Fruit fly (Drosophila melanogaster) whole organism, embryonic: ENCODE measurements around the gene BckdhA.

Source experiments
- B-H1 ChIP-seq: fragments of 200-800 bp; sonication (Bioruptor generic); IDR thresholded peaks from 3 replicates; pipeline ENCODE4 v1.3.6; 2022; ENCODE audit warnings: missing biosample characterization, missing genetic modification characterization
- Bgb ChIP-seq: fragments of 200-800 bp; sonication (Bioruptor generic); IDR thresholded peaks from 2 replicates; pipeline ENCODE4 v1.3.6; 2022; ENCODE audit warnings: missing biosample characterization, missing genetic modification characterization; ENCODE audit not compliant: partially characterized antibody
- Blimp-1 ChIP-seq: fragments of 200-800 bp; sonication (Bioruptor generic); optimal IDR thresholded peaks from 3 replicates; lab custom pipeline; 2018; ENCODE audit warnings: missing biosample characterization, missing genetic modification characterization, mild to moderate bottlenecking, moderate library complexity, missing genetic modification reagents
- CG1024 ChIP-seq: fragments of 200-800 bp; sonication (Bioruptor generic); IDR thresholded peaks from 2 replicates; pipeline ENCODE4 v1.3.6; 2022; ENCODE audit warnings: missing biosample characterization, missing genetic modification characterization
- CG10543 ChIP-seq: fragments of 200-800 bp; sonication (Bioruptor generic); optimal IDR thresholded peaks from 3 replicates; lab custom pipeline; 2017; ENCODE audit warnings: missing biosample characterization, mild to moderate bottlenecking, missing genetic modification characterization, moderate library complexity
- CG1529 ChIP-seq: fragments of 200-800 bp; sonication (Bioruptor generic); optimal IDR thresholded peaks from 3 replicates; lab custom pipeline; 2018; ENCODE audit warnings: missing biosample characterization, missing genetic modification characterization
- CG18764 ChIP-seq: fragments of 200-800 bp; sonication (Bioruptor generic); optimal IDR thresholded peaks from 3 replicates; lab custom pipeline; 2016; ENCODE audit warnings: missing biosample characterization, missing genetic modification characterization
- CG2116 ChIP-seq: fragments of 200-800 bp; sonication (Bioruptor generic); optimal IDR thresholded peaks from 3 replicates; lab custom pipeline; 2018; ENCODE audit warnings: missing biosample characterization, mild to moderate bottlenecking, missing genetic modification characterization
- CG3065 ChIP-seq: fragments of 200-800 bp; sonication (Bioruptor generic); optimal IDR thresholded peaks from 2 replicates; lab custom pipeline; 2016; ENCODE audit warnings: missing biosample characterization, missing genetic modification characterization
- CG4282 ChIP-seq: fragments of 200-800 bp; sonication (Bioruptor generic); optimal IDR thresholded peaks from 2 replicates; lab custom pipeline; 2016; ENCODE audit warnings: missing biosample characterization, missing genetic modification characterization
- CG4404 ChIP-seq: fragments of 200-800 bp; sonication (Bioruptor generic); IDR thresholded peaks from 2 replicates; pipeline ENCODE4 v1.3.6; 2022; ENCODE audit warnings: missing biosample characterization, missing genetic modification characterization
- CG4820 ChIP-seq: fragments of 200-800 bp; sonication (Bioruptor generic); optimal IDR thresholded peaks from 3 replicates; lab custom pipeline; 2016; ENCODE audit warnings: missing biosample characterization, missing genetic modification characterization
- CG6813 ChIP-seq: fragments of 200-800 bp; sonication (Bioruptor generic); optimal IDR thresholded peaks from 2 replicates; lab custom pipeline; 2017; ENCODE audit warnings: missing biosample characterization, missing genetic modification characterization, mild to moderate bottlenecking, moderate library complexity, missing genetic modification reagents
- CG9727 ChIP-seq: fragments of 200-800 bp; sonication (Bioruptor generic); optimal IDR thresholded peaks from 3 replicates; lab custom pipeline; 2017; ENCODE audit warnings: missing biosample characterization, mild to moderate bottlenecking, missing genetic modification characterization
- D19B ChIP-seq: fragments of 200-800 bp; sonication (Bioruptor generic); optimal IDR thresholded peaks from 2 replicates; lab custom pipeline; 2017; ENCODE audit warnings: missing biosample characterization, mild to moderate bottlenecking, missing genetic modification characterization
- Dbx ChIP-seq: fragments of 200-800 bp; sonication (Bioruptor generic); IDR thresholded peaks from 3 replicates; pipeline ENCODE4 v1.3.6; 2022; ENCODE audit warnings: missing biosample characterization, missing genetic modification characterization
- Deaf1 ChIP-seq: fragments of 200-800 bp; optimal IDR thresholded peaks from 3 replicates; lab custom pipeline; 2019; ENCODE audit warnings: missing biosample characterization, mild to moderate bottlenecking, missing genetic modification characterization, moderate library complexity
- Dek ChIP-seq: fragments of 200-800 bp; sonication (Bioruptor generic); optimal IDR thresholded peaks from 3 replicates; lab custom pipeline; 2019; ENCODE audit warnings: missing biosample characterization, mild to moderate bottlenecking, missing genetic modification characterization, moderate library complexity
- Elba2 ChIP-seq: fragments of 200-800 bp; sonication (Bioruptor generic); optimal IDR thresholded peaks from 3 replicates; lab custom pipeline; 2016; ENCODE audit warnings: missing biosample characterization, missing genetic modification characterization
- Fer3 ChIP-seq: fragments of 200-800 bp; sonication (Bioruptor generic); optimal IDR thresholded peaks from 2 replicates; lab custom pipeline; 2018; ENCODE audit warnings: missing biosample characterization, mild to moderate bottlenecking, missing genetic modification characterization, moderate library complexity
- GATAe ChIP-seq: fragments of 200-800 bp; sonication (Bioruptor generic); conservative IDR thresholded peaks from 2 replicates; pipeline ENCODE4 v1.3.6; 2022; ENCODE audit warnings: missing biosample characterization, missing genetic modification characterization
- HHEX ChIP-seq: fragments of 200-800 bp; sonication (Bioruptor generic); optimal IDR thresholded peaks from 3 replicates; lab custom pipeline; 2017; ENCODE audit warnings: missing biosample characterization, mild to moderate bottlenecking, missing genetic modification characterization, missing genetic modification reagents
- HmgZ ChIP-seq: fragments of 200-800 bp; sonication (Bioruptor generic); optimal IDR thresholded peaks from 2 replicates; lab custom pipeline; 2018; ENCODE audit warnings: missing biosample characterization, mild to moderate bottlenecking, missing genetic modification characterization
- Jarid2 ChIP-seq: fragments of 200-800 bp; sonication (Bioruptor generic); optimal IDR thresholded peaks from 3 replicates; lab custom pipeline; 2017; ENCODE audit warnings: mild to moderate bottlenecking, missing biosample characterization, missing genetic modification reagents, missing genetic modification characterization
- Lim3 ChIP-seq: fragments of 200-800 bp; sonication (Bioruptor generic); IDR thresholded peaks from 2 replicates; pipeline ENCODE4 v1.3.6; 2022; ENCODE audit warnings: missing biosample characterization, missing genetic modification characterization
- Mad ChIP-seq: fragments of 200-800 bp; sonication (Bioruptor generic); optimal IDR thresholded peaks from 2 replicates; lab custom pipeline; 2016; ENCODE audit warnings: missing biosample characterization, missing genetic modification characterization
- Mes4 ChIP-seq: fragments of 200-800 bp; sonication (Bioruptor generic); optimal IDR thresholded peaks from 2 replicates; lab custom pipeline; 2016; ENCODE audit warnings: missing biosample characterization, missing genetic modification characterization
- NK7.1 ChIP-seq: fragments of 200-800 bp; sonication (Bioruptor generic); optimal IDR thresholded peaks from 3 replicates; lab custom pipeline; 2016; ENCODE audit warnings: missing biosample characterization, missing genetic modification characterization
- TFAM ChIP-seq: fragments of 200-800 bp; sonication (Bioruptor generic); optimal IDR thresholded peaks from 2 replicates; lab custom pipeline; 2017; ENCODE audit warnings: missing biosample characterization, missing genetic modification characterization, inconsistent platforms
- Usf ChIP-seq: fragments of 200-800 bp; sonication (Bioruptor generic); optimal IDR thresholded peaks from 2 replicates; lab custom pipeline; 2017; ENCODE audit warnings: missing genotype, missing biosample characterization, missing genetic modification characterization
- abd-A ChIP-seq: fragments of 200-800 bp; sonication (Bioruptor generic); optimal IDR thresholded peaks from 3 replicates; lab custom pipeline; 2019; ENCODE audit warnings: missing biosample characterization, mild to moderate bottlenecking, missing genetic modification characterization, moderate library complexity
- aop ChIP-seq: fragments of 200-800 bp; sonication (Bioruptor generic); IDR thresholded peaks from 2 replicates; pipeline ENCODE4 v1.3.6; 2022; ENCODE audit warnings: missing biosample characterization, missing genetic modification characterization
- bigmax ChIP-seq: fragments of 200-800 bp; sonication (Bioruptor generic); optimal IDR thresholded peaks from 2 replicates; lab custom pipeline; 2018; ENCODE audit warnings: missing biosample characterization, mild to moderate bottlenecking, missing genetic modification characterization
- corto ChIP-seq: fragments of 200-800 bp; sonication (Bioruptor generic); optimal IDR thresholded peaks from 2 replicates; lab custom pipeline; 2016; ENCODE audit warnings: missing biosample characterization, mild to moderate bottlenecking, missing genetic modification characterization, moderate library complexity
- eve ChIP-seq, 2 experiments: fragments of >200 bp; optimal IDR thresholded peaks; 2 replicates each; lab custom pipeline; 2017; ENCODE audit warnings: missing biosample characterization in 2 of 2, missing genetic modification characterization in 2 of 2
- grn ChIP-seq: fragments of 200-800 bp; sonication (Bioruptor generic); optimal IDR thresholded peaks from 3 replicates; lab custom pipeline; 2017; ENCODE audit warnings: missing biosample characterization, missing genetic modification characterization
- gsb ChIP-seq: fragments of 200-800 bp; sonication (Bioruptor generic); IDR thresholded peaks from 2 replicates; pipeline ENCODE4 v1.3.6; 2022; ENCODE audit warnings: missing biosample characterization, missing genetic modification characterization
- her ChIP-seq: fragments of 200-800 bp; sonication (Bioruptor generic); optimal IDR thresholded peaks from 2 replicates; lab custom pipeline; 2016; ENCODE audit warnings: missing biosample characterization, missing genetic modification characterization
- ken ChIP-seq: fragments of 200-800 bp; sonication (Bioruptor generic); IDR thresholded peaks from 3 replicates; pipeline ENCODE4 v1.3.6; 2022; ENCODE audit warnings: missing biosample characterization, missing genetic modification characterization
- knrl ChIP-seq: fragments of 200-800 bp; sonication (Bioruptor generic); IDR thresholded peaks from 3 replicates; pipeline ENCODE4 v1.3.6; 2022; ENCODE audit warnings: missing biosample characterization, missing genetic modification characterization; ENCODE audit not compliant: partially characterized antibody
- lab ChIP-seq: fragments of 200-800 bp; sonication (Bioruptor generic); optimal IDR thresholded peaks from 3 replicates; lab custom pipeline; 2017; ENCODE audit warnings: missing biosample characterization, missing genetic modification characterization, mild to moderate bottlenecking, moderate library complexity, missing genetic modification reagents
- luna ChIP-seq: fragments of 200-800 bp; sonication (Bioruptor generic); optimal IDR thresholded peaks from 2 replicates; lab custom pipeline; 2016; ENCODE audit warnings: missing biosample characterization, missing genetic modification characterization
- mam ChIP-seq: fragments of 200-800 bp; sonication (Bioruptor generic); optimal IDR thresholded peaks from 3 replicates; lab custom pipeline; 2016; ENCODE audit warnings: missing biosample characterization, missing genetic modification characterization
- mirr ChIP-seq: fragments of 200-800 bp; sonication (Bioruptor generic); optimal IDR thresholded peaks from 3 replicates; lab custom pipeline; 2018; ENCODE audit warnings: missing biosample characterization, mild to moderate bottlenecking, missing genetic modification characterization
- nau ChIP-seq: fragments of 200-800 bp; sonication (Bioruptor generic); optimal IDR thresholded peaks from 3 replicates; lab custom pipeline; 2017; ENCODE audit warnings: missing biosample characterization, mild to moderate bottlenecking, missing genetic modification characterization, missing genetic modification reagents
- odd ChIP-seq: fragments of 200-800 bp; sonication (Bioruptor generic); optimal IDR thresholded peaks from 2 replicates; lab custom pipeline; 2017; ENCODE audit warnings: missing biosample characterization, mild to moderate bottlenecking, missing genetic modification characterization
- onecut ChIP-seq: fragments of 200-800 bp; sonication (Bioruptor generic); IDR thresholded peaks from 2 replicates; pipeline ENCODE4 v1.3.6; 2022; ENCODE audit warnings: missing biosample characterization, missing genetic modification characterization
- pfk ChIP-seq: fragments of 200-800 bp; sonication (Bioruptor generic); optimal IDR thresholded peaks from 2 replicates; lab custom pipeline; 2018; ENCODE audit warnings: missing biosample characterization, mild to moderate bottlenecking, missing genetic modification characterization, moderate library complexity
- run ChIP-seq: fragments of 200-800 bp; sonication (Bioruptor generic); optimal IDR thresholded peaks from 3 replicates; lab custom pipeline; 2018; ENCODE audit warnings: missing biosample characterization, mild to moderate bottlenecking, missing genetic modification characterization
- wdn ChIP-seq: fragments of 200-800 bp; sonication (Bioruptor generic); IDR thresholded peaks from 2 replicates; pipeline ENCODE4 v1.3.6; 2022; ENCODE audit warnings: missing biosample characterization, missing genetic modification characterization

Gene BckdhA

DNA sequence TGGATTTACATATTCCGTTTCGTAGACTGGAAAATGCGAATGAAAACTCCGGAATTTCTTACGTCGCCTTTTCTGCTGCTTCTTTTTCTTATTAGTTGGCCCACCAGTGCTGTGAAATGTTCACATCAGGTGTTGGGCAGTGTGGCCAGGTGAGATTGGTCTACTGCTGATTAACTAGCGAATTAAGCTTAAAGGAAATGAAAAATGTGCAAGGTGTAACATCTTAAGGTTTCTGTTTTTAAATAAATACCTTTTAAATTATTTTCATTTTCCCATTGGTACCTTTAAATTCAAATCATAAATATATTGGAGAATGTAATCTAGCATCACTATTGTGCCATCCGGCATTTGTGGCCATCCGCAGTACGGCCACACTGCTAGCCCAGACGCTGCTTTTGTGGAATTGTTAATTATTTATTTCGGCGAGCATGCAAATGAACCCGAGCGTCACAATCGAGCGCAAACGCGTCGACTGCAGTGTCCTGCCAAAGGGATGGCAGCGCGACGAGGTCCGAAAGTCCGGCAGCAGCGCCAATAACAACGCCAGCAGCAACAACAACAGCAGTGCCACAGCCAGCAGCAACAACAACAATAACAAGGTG, 3.9 kb downstream of the BckdhA start, which contains the start of the genes AP-1mu and MBD-like (continued):
- TF ChIP-seq D19B (no peak), lab (GFP tag; lab: Kevin White, UChicago) (peak; percentile 61), run (tag; lab: Kevin White, UChicago) (no peak), CG3065 (no peak), Lim3 (GFP tag; lab: Robert Waterston, UW) (no peak), corto (GFP tag; lab: Kevin White, UChicago) (no peak), Fer3 (tag; lab: Kevin White, UChicago) (peak; percentile 53), Jarid2 (no peak), CG4820 (GFP tag; lab: Kevin White, UChicago) (peak; percentile 59), B-H1 (GFP tag; lab: Robert Waterston, UW) (peak; percentile 47; the same call in 2 of the 3 replicates), knrl (peak; percentile 42; the same call in 1 of the 3 replicates), eve (GFP tag; optimal IDR thresholded peaks at IDR 0.05; lab: Kevin White, UChicago) (no peak), Elba2 (peak; percentile 99), her (GFP tag; lab: Kevin White, UChicago) (peak; percentile 9), odd (GFP tag; lab: Kevin White, UChicago) (no peak), CG18764 (GFP tag; lab: Kevin White, UChicago) (peak; percentile 28), wdn (GFP tag; lab: Robert Waterston, UW) (no peak), CG4404 (peak; percentile 73), Mes4 (GFP tag; lab: Kevin White, UChicago) (peak; percentile 31), TFAM (GFP tag; lab: Kevin White, UChicago) (no peak), CG9727 (peak; percentile 72), HHEX (GFP tag; lab: Kevin White, UChicago) (peak; percentile 45), CG10543 (GFP tag; lab: Kevin White, UChicago) (peak; percentile 64), luna (GFP tag; lab: Kevin White, UChicago) (peak; percentile 57), bigmax (no peak), CG1529 (GFP tag; lab: Kevin White, UChicago) (peak; percentile 11), GATAe (GFP tag; lab: Robert Waterston, UW) (peak; percentile 45; the same call in 1 of the 2 replicates), mam (GFP tag; lab: Kevin White, UChicago) (peak; percentile 70), Deaf1 (tag; lab: Kevin White, UChicago) (no peak), CG4282 (GFP tag; lab: Kevin White, UChicago) (no peak), Usf (GFP tag; lab: Kevin White, UChicago) (no peak), CG6813 (GFP tag; lab: Kevin White, UChicago) (no peak), mirr (GFP tag; lab: Kevin White, UChicago) (no peak), NK7.1 (GFP tag; lab: Kevin White, UChicago) (no peak), HmgZ (tag; lab: Kevin White, UChicago) (peak; percentile 80), Mad (GFP tag; lab: Kevin White, UChicago) (peak; percentile 72), nau (GFP tag; lab: Kevin White, UChicago) (no peak), Dek (tag; lab: Kevin White, UChicago) (peak; percentile 50), onecut (GFP tag; lab: Robert Waterston, UW) (peak; percentile 7; the same call in 1 of the 2 replicates), abd-A (tag; lab: Kevin White, UChicago) (no peak), CG2116 (GFP tag; lab: Kevin White, UChicago) (peak; percentile 72), CG1024 (GFP tag; lab: Robert Waterston, UW) (no peak), pfk (GFP tag; lab: Kevin White, UChicago) (no peak), grn (peak; percentile 24), Dbx (GFP tag; lab: Robert Waterston, UW) (peak; percentile 12; the same call in 1 of the 3 replicates), Blimp-1 (peak; percentile 0), gsb (GFP tag; lab: Robert Waterston, UW) (no peak), ken (peak; percentile 65; the same call in 2 of the 3 replicates), aop (no peak), Bgb (no peak)
